Worm (Caenorhabditis elegans): Measurements from ENCODE around the gene F26H11.4.

ce11 chrII:14405489-14406059 lies 2.8 kb upstream of the F26H11.4 start:
- TF ChIP-seq nhr-28 (tag; optimal IDR thresholded peaks at IDR 0.05) (no peak), mep-1 (tag; optimal IDR thresholded peaks at IDR 0.05) (no peak), snpc-4 (tag; optimal IDR thresholded peaks at IDR 0.05) (no peak), unc-62 (GFP tag; optimal IDR thresholded peaks at IDR 0.05) (no peak), pha-4 (tag; optimal IDR thresholded peaks at IDR 0.05) (no peak), lsy-2 (tag; optimal IDR thresholded peaks at IDR 0.05) (no peak), lin-13 (tag; optimal IDR thresholded peaks at IDR 0.05) (no peak), sptf-1 (tag; optimal IDR thresholded peaks at IDR 0.05) (no peak), nhr-237 (tag; optimal IDR thresholded peaks at IDR 0.05) (no peak), ces-1 (GFP tag; optimal IDR thresholded peaks at IDR 0.05) (no peak)

Data from whole organism, mixed stage, embryonic.